Fruit fly (Drosophila melanogaster) whole organism: Measurements from ENCODE around the gene Cyp28d2.

Experiments used
- Dll ChIP-seq: fragments of >200 bp; optimal IDR thresholded peaks from 2 replicates; lab custom pipeline; 2017
- usp ChIP-seq: fragments of >200 bp; optimal IDR thresholded peaks from 2 replicates; lab custom pipeline; 2017; ENCODE audit warnings: missing biosample characterization, missing genetic modification characterization, mixed read lengths

DNA sequence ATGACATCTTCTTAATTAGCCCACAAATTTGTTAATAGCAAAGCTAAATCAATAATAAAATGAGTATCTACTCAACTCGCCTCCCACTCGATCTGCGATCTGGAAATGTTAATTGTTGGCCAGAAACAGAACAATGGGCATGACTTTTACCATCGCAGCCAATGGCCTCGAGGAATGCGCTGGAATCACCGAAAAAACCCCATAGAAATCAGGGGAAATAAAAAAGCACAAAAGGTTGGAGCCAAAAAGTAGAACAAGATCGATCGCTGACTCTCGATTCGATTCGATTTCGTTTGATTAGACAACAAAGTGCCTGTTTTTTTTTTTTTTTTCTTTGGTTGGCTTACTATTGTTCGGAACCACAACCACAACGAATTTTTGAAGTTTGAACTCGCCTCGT, 41.5 kb downstream of the Cyp28d2 start:
- TF ChIP-seq Dll (no peak), usp (no peak)
